Fruit fly (Drosophila melanogaster) whole organism, prepupa: Measurements from ENCODE around the gene sunn.
A peak's percentile ranks its signal among the peaks of the same experiment; 100 is the strongest.

Experiments
- Blimp-1 ChIP-seq: fragments of 200-800 bp; sonication (Bioruptor generic); optimal IDR thresholded peaks from 3 replicates; lab custom pipeline; 2017; ENCODE audit warnings: missing biosample characterization, missing genetic modification characterization, mild to moderate bottlenecking, moderate library complexity, missing genetic modification reagents
- CG10631 ChIP-seq: fragments of 200-800 bp; sonication (Bioruptor generic); optimal IDR thresholded peaks from 2 replicates; lab custom pipeline; 2016; ENCODE audit warnings: missing biosample characterization, missing genetic modification characterization
- CG10669 ChIP-seq: fragments of 200-800 bp; sonication (Bioruptor generic); optimal IDR thresholded peaks from 3 replicates; lab custom pipeline; 2018; ENCODE audit warnings: missing biosample characterization, mild to moderate bottlenecking, missing genetic modification characterization, moderate library complexity
- CG11762 ChIP-seq: fragments of 200-800 bp; sonication (Bioruptor generic); optimal IDR thresholded peaks from 3 replicates; lab custom pipeline; 2016; ENCODE audit warnings: missing biosample characterization, missing genetic modification characterization; ENCODE audit not compliant: insufficient read depth
- CG1621 ChIP-seq: fragments of 200-800 bp; sonication (Bioruptor generic); optimal IDR thresholded peaks from 3 replicates; lab custom pipeline; 2018; ENCODE audit warnings: missing biosample characterization, mild to moderate bottlenecking, missing genetic modification characterization
- CG16779 ChIP-seq: fragments of 200-800 bp; sonication (Bioruptor generic); optimal IDR thresholded peaks from 3 replicates; lab custom pipeline; 2017; ENCODE audit warnings: missing biosample characterization, mild to moderate bottlenecking, missing genetic modification characterization
- CG31627 ChIP-seq: fragments of 200-800 bp; sonication (Bioruptor generic); optimal IDR thresholded peaks from 3 replicates; lab custom pipeline; 2016; ENCODE audit warnings: missing biosample characterization, missing genetic modification characterization
- CG34406 ChIP-seq: fragments of 200-800 bp; sonication (Bioruptor generic); optimal IDR thresholded peaks from 3 replicates; lab custom pipeline; 2016; ENCODE audit warnings: missing biosample characterization, missing genetic modification characterization
- CG6163 ChIP-seq: fragments of 200-800 bp; sonication (Bioruptor generic); IDR thresholded peaks from 3 replicates; pipeline ENCODE4 v1.3.6; 2022; ENCODE audit warnings: missing biosample characterization, missing genetic modification characterization
- CG6276 ChIP-seq: fragments of 200-800 bp; sonication (Bioruptor generic); optimal IDR thresholded peaks from 2 replicates; lab custom pipeline; 2017; ENCODE audit warnings: missing biosample characterization, mild to moderate bottlenecking, missing genetic modification characterization
- CG6808 ChIP-seq: fragments of 200-800 bp; sonication (Bioruptor generic); optimal IDR thresholded peaks from 3 replicates; lab custom pipeline; 2017; ENCODE audit warnings: missing biosample characterization, missing genetic modification characterization, mild to moderate bottlenecking, moderate library complexity, missing genetic modification reagents
- CG6854 ChIP-seq: fragments of 200-800 bp; sonication (Bioruptor generic); optimal IDR thresholded peaks from 2 replicates; lab custom pipeline; 2017; ENCODE audit warnings: missing biosample characterization, mild to moderate bottlenecking, missing genetic modification characterization
- CG7368 ChIP-seq: fragments of 200-800 bp; sonication (Bioruptor generic); optimal IDR thresholded peaks from 3 replicates; lab custom pipeline; 2016; ENCODE audit warnings: missing biosample characterization, missing genetic modification characterization
- CG8119 ChIP-seq: fragments of 200-800 bp; sonication (Bioruptor generic); IDR thresholded peaks from 3 replicates; pipeline ENCODE4 v1.3.6; 2022; ENCODE audit warnings: missing biosample characterization, missing genetic modification characterization
- Eip93F ChIP-seq: fragments of 200-800 bp; sonication (Bioruptor generic); optimal IDR thresholded peaks from 2 replicates; lab custom pipeline; 2016; ENCODE audit warnings: missing biosample characterization, mild to moderate bottlenecking, missing genetic modification characterization
- Ets96B ChIP-seq: fragments of 200-800 bp; optimal IDR thresholded peaks from 2 replicates; lab custom pipeline; 2019; ENCODE audit warnings: missing biosample characterization, mild to moderate bottlenecking, missing genetic modification characterization, moderate library complexity
- Gug ChIP-seq: fragments of 200-800 bp; sonication (Bioruptor generic); IDR thresholded peaks from 2 replicates; pipeline ENCODE4 v1.3.6; 2022; ENCODE audit warnings: missing biosample characterization, missing genetic modification characterization
- Hr39 ChIP-seq: fragments of 200-800 bp; sonication (Bioruptor generic); optimal IDR thresholded peaks from 2 replicates; lab custom pipeline; 2016; ENCODE audit warnings: missing biosample characterization, missing genetic modification characterization
- Lpt ChIP-seq: fragments of 200-800 bp; sonication (Bioruptor generic); optimal IDR thresholded peaks from 3 replicates; lab custom pipeline; 2016; ENCODE audit warnings: missing biosample characterization, missing genetic modification characterization
- Met ChIP-seq: fragments of 200-800 bp; sonication (Bioruptor generic); optimal IDR thresholded peaks from 3 replicates; lab custom pipeline; 2016; ENCODE audit warnings: missing biosample characterization, missing genetic modification characterization
- OdsH ChIP-seq: fragments of 200-800 bp; sonication (Bioruptor generic); optimal IDR thresholded peaks from 3 replicates; lab custom pipeline; 2016; ENCODE audit warnings: missing biosample characterization, missing genetic modification characterization
- Smox ChIP-seq: fragments of 200-800 bp; sonication (Bioruptor generic); optimal IDR thresholded peaks from 3 replicates; lab custom pipeline; 2016; ENCODE audit warnings: missing biosample characterization, missing genetic modification characterization
- Sox15 ChIP-seq: fragments of 200-800 bp; sonication (Bioruptor generic); optimal IDR thresholded peaks from 3 replicates; lab custom pipeline; 2016; ENCODE audit warnings: missing biosample characterization, missing genetic modification characterization
- achi ChIP-seq: fragments of 200-800 bp; sonication (Bioruptor generic); optimal IDR thresholded peaks from 3 replicates; lab custom pipeline; 2016; ENCODE audit warnings: missing biosample characterization, missing genetic modification characterization
- acj6 ChIP-seq: fragments of 200-800 bp; sonication (Bioruptor generic); optimal IDR thresholded peaks from 3 replicates; lab custom pipeline; 2016; ENCODE audit warnings: missing biosample characterization, missing genetic modification characterization
- dsx ChIP-seq: fragments of 200-800 bp; optimal IDR thresholded peaks from 3 replicates; lab custom pipeline; 2019; ENCODE audit warnings: missing biosample characterization, mild to moderate bottlenecking, missing genetic modification characterization, moderate library complexity; ENCODE audit not compliant: poor library complexity, severe bottlenecking
- eg ChIP-seq: fragments of 200-800 bp; sonication (Bioruptor generic); IDR thresholded peaks from 3 replicates; pipeline ENCODE4 v1.3.6; 2022; ENCODE audit warnings: missing biosample characterization, missing genetic modification characterization
- esn ChIP-seq: fragments of 200-800 bp; sonication (Bioruptor generic); optimal IDR thresholded peaks from 2 replicates; lab custom pipeline; 2016; ENCODE audit warnings: missing biosample characterization, mild to moderate bottlenecking, missing genetic modification characterization, moderate library complexity
- fd85E ChIP-seq: fragments of 200-800 bp; sonication (Bioruptor generic); optimal IDR thresholded peaks from 3 replicates; lab custom pipeline; 2016; ENCODE audit warnings: missing biosample characterization, missing genetic modification characterization
- lz ChIP-seq: fragments of 200-800 bp; sonication (Bioruptor generic); optimal IDR thresholded peaks from 3 replicates; lab custom pipeline; 2016; ENCODE audit warnings: missing biosample characterization, missing genetic modification characterization
- net ChIP-seq: fragments of 200-800 bp; sonication (Bioruptor generic); optimal IDR thresholded peaks from 3 replicates; lab custom pipeline; 2016; ENCODE audit warnings: missing biosample characterization, missing genetic modification characterization
- pdm3 ChIP-seq: fragments of 200-800 bp; sonication (Bioruptor generic); optimal IDR thresholded peaks from 3 replicates; lab custom pipeline; 2016; ENCODE audit warnings: missing biosample characterization, missing genetic modification characterization
- salr ChIP-seq, 2 experiments: fragments of 200-800 bp; sonication (Bioruptor generic); optimal IDR thresholded peaks; 3 replicates each; lab custom pipeline; 2016 to 2018; ENCODE audit warnings: missing biosample characterization in 2 of 2, missing genetic modification characterization in 2 of 2, mild to moderate bottlenecking in 1 of 2
- ss ChIP-seq, 2 experiments: fragments of 200-800 bp; sonication (Bioruptor generic); optimal IDR thresholded peaks; 2 replicates in 1 of 2; 3 replicates in 1 of 2; lab custom pipeline; 2017 to 2018; ENCODE audit warnings: mild to moderate bottlenecking in 2 of 2, missing biosample characterization in 2 of 2, missing genetic modification characterization in 2 of 2, moderate library complexity in 1 of 2
- svp ChIP-seq: fragments of 200-800 bp; sonication (Bioruptor generic); peaks from one replicate; lab custom pipeline; 2016; ENCODE audit warnings: missing biosample characterization, missing genetic modification characterization
- topi ChIP-seq: fragments of 200-800 bp; sonication (Bioruptor generic); optimal IDR thresholded peaks from 3 replicates; lab custom pipeline; 2016; ENCODE audit warnings: missing biosample characterization, missing genetic modification characterization
- vri ChIP-seq: fragments of 200-800 bp; sonication (Bioruptor generic); optimal IDR thresholded peaks from 3 replicates; lab custom pipeline; 2016; ENCODE audit warnings: missing biosample characterization, mild to moderate bottlenecking, missing genetic modification characterization

sunn gene

DNA sequence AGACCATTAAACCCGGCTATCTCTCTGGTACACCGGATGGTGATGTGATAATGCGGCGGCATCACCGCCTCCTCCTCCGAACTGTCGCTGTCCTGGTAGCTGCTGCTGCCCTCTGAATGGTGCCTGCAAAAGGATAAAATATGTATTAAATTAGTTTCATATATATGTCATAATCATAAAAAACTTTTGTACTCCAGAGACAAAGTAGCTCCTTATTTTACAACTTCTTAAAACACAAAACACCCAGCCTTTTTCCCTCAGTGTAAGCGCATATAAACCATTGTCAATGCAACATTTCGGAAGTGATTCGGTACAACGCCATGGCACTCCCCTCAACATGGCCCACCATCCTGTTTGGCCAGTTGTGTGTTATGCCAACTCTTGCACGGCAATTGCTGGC, 26.5 kb upstream of the sunn start (continued):
- TF ChIP-seq Sox15 (GFP tag; lab: Kevin White, UChicago) (no peak), OdsH (GFP tag; lab: Kevin White, UChicago) (no peak), eg (GFP tag; lab: Robert Waterston, UW) (no peak; the same call in 2 of the 3 replicates), Blimp-1 (no peak), Ets96B (no peak), Gug (GFP tag; lab: Robert Waterston, UW) (no peak), fd85E (GFP tag; lab: Kevin White, UChicago) (no peak), lz (GFP tag; lab: Kevin White, UChicago) (no peak), dsx (GFP tag; lab: Kevin White, UChicago) (no peak), vri (GFP tag; lab: Kevin White, UChicago) (no peak), svp (GFP tag; lab: Kevin White, UChicago) (no peak), pdm3 (GFP tag; lab: Kevin White, UChicago) (no peak), CG1621 (tag; lab: Kevin White, UChicago) (no peak), acj6 (GFP tag; lab: Kevin White, UChicago) (no peak), Smox (GFP tag; lab: Kevin White, UChicago) (no peak), ss (GFP tag; optimal IDR thresholded peaks at IDR 0.05; lab: Kevin White, UChicago) (no peak), CG6276 (GFP tag; lab: Kevin White, UChicago) (peak; percentile 70), esn (GFP tag; lab: Kevin White, UChicago) (no peak), achi (GFP tag; lab: Kevin White, UChicago) (no peak), Met (no peak), CG6808 (GFP tag; lab: Kevin White, UChicago) (no peak), CG6163 (peak; percentile 28; the same call in 1 of the 3 replicates), CG31627 (GFP tag; lab: Kevin White, UChicago) (no peak), net (no peak), CG7368 (GFP tag; lab: Kevin White, UChicago) (no peak), salr (GFP tag; optimal IDR thresholded peaks at IDR 0.05; lab: Kevin White, UChicago) (no peak)

DNA sequence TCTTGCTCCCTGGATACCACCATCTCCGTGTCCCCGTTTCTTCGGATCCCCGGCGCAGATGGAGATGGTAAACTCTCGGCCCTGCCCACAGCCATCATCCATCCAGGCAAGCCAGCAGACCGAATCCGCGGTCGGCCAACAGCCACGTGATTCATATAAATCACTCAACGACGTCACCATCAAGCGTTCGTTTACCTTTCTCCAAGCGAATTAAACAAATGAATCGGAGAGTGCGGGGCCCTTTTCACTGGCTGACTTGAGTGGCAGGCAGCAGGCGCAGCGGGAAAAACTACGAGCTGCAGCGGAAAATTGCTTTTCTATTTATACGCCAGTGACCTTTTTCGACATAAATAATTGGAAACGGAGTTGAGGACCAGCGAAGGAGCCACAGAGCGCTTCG, 24.6 kb upstream of the sunn start:
- peak; percentile 30 for TF ChIP-seq Lpt (GFP tag; lab: Kevin White, UChicago)
- no peak for TF ChIP-seq CG34406 (GFP tag; lab: Kevin White, UChicago)

DNA sequence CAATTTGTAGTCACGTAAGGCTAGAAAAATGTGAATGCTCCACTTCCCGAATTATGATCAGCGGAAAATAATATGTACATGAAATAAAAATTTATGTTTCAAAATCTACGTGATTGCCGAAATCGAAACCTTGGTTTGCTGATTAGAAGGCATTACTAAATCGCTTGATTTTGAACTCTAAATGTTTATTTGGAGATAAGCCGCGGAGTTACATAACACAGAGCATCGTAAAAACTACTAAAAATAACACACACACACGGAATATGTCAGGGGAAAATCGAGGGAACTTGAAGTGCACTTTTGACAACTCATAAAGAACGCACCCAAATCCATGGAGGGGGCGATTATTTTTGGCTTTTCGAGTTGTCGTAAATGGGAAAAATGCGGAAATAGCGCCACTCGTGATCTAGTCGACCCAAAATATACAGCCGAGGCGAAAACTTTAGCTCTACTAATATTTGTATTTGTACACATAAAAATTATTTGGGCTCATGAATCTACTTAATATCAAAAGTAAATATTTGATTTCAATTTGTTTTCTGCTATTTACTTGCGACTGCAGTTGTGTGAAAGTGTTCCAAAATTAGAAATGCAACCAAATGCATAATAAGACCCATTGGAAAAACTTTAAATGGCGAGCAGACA, 23.1 kb upstream of the sunn start:
- TF ChIP-seq CG6854 (no peak), CG6276 (GFP tag; lab: Kevin White, UChicago) (no peak), Smox (GFP tag; lab: Kevin White, UChicago) (no peak), CG11762 (GFP tag; lab: Kevin White, UChicago) (no peak), CG34406 (GFP tag; lab: Kevin White, UChicago) (no peak), CG8119 (no peak), topi (GFP tag; lab: Kevin White, UChicago) (no peak), CG6808 (GFP tag; lab: Kevin White, UChicago) (no peak), Eip93F (GFP tag; lab: Kevin White, UChicago) (no peak), CG10669 (GFP tag; lab: Kevin White, UChicago) (no peak), Hr39 (no peak), pdm3 (GFP tag; lab: Kevin White, UChicago) (no peak), CG16779 (tag; lab: Kevin White, UChicago) (no peak), Lpt (GFP tag; lab: Kevin White, UChicago) (no peak), CG10631 (GFP tag; lab: Kevin White, UChicago) (no peak), Ets96B (no peak), ss (GFP tag; optimal IDR thresholded peaks at IDR 0.05; lab: Kevin White, UChicago) (no peak)
